Fruit fly (Drosophila melanogaster) whole organism, embryonic: ENCODE measurements around the gene CG10725.

Experiments
- ATbp ChIP-seq: fragments of 200-800 bp; sonication (Bioruptor generic); optimal IDR thresholded peaks from 2 replicates; lab custom pipeline; 2017; ENCODE audit warnings: missing biosample characterization, mild to moderate bottlenecking, missing genetic modification characterization, missing genetic modification reagents
- Atf6 ChIP-seq: fragments of 200-800 bp; sonication (Bioruptor generic); IDR thresholded peaks from 2 replicates; pipeline ENCODE4 v1.3.6; 2022; ENCODE audit warnings: missing biosample characterization, missing genetic modification characterization
- CG10267 ChIP-seq: fragments of 200-800 bp; sonication (Bioruptor generic); optimal IDR thresholded peaks from 2 replicates; lab custom pipeline; 2018; ENCODE audit warnings: missing biosample characterization, mild to moderate bottlenecking, missing genetic modification characterization, moderate library complexity
- CG10321 ChIP-seq: fragments of 200-800 bp; sonication (Bioruptor generic); IDR thresholded peaks from 2 replicates; pipeline ENCODE4 v1.3.6; 2022; ENCODE audit warnings: missing biosample characterization, missing genetic modification characterization
- CG10462 ChIP-seq: fragments of 200-800 bp; sonication (Bioruptor generic); optimal IDR thresholded peaks from 2 replicates; lab custom pipeline; 2016; ENCODE audit warnings: missing biosample characterization, missing genetic modification characterization
- CG10654 ChIP-seq: fragments of 200-800 bp; sonication (Bioruptor generic); optimal IDR thresholded peaks from 2 replicates; lab custom pipeline; 2016; ENCODE audit warnings: missing biosample characterization, missing genetic modification characterization
- CG10979 ChIP-seq: fragments of 200-800 bp; sonication (Bioruptor generic); optimal IDR thresholded peaks from 2 replicates; lab custom pipeline; 2018; ENCODE audit warnings: missing biosample characterization, mild to moderate bottlenecking, missing genetic modification characterization, moderate library complexity
- CG11456 ChIP-seq: fragments of 200-800 bp; sonication (Bioruptor generic); IDR thresholded peaks from 3 replicates; pipeline ENCODE4 v1.3.6; 2022; ENCODE audit warnings: missing biosample characterization, missing genetic modification characterization
- CG11504 ChIP-seq: fragments of 200-800 bp; sonication (Bioruptor generic); optimal IDR thresholded peaks from 3 replicates; lab custom pipeline; 2019; ENCODE audit warnings: missing biosample characterization, mild to moderate bottlenecking, missing genetic modification characterization, moderate library complexity
- CG12104 ChIP-seq: fragments of 200-800 bp; sonication (Bioruptor generic); optimal IDR thresholded peaks from 3 replicates; lab custom pipeline; 2016; ENCODE audit warnings: missing biosample characterization, missing genetic modification characterization
- CG12769 ChIP-seq: fragments of 200-800 bp; sonication (Bioruptor generic); optimal IDR thresholded peaks from 2 replicates; lab custom pipeline; 2019; ENCODE audit warnings: missing biosample characterization, mild to moderate bottlenecking, missing genetic modification characterization, moderate library complexity
- CG13624 ChIP-seq: fragments of 200-800 bp; sonication (Bioruptor generic); optimal IDR thresholded peaks from 2 replicates; lab custom pipeline; 2016; ENCODE audit warnings: missing biosample characterization, missing genetic modification characterization
- CG14710 ChIP-seq: fragments of 200-800 bp; sonication (Bioruptor generic); optimal IDR thresholded peaks from 3 replicates; lab custom pipeline; 2019; ENCODE audit warnings: missing biosample characterization, mild to moderate bottlenecking, missing genetic modification characterization, moderate library complexity
- CG1529 ChIP-seq: fragments of 200-800 bp; sonication (Bioruptor generic); optimal IDR thresholded peaks from 3 replicates; lab custom pipeline; 2018; ENCODE audit warnings: missing biosample characterization, missing genetic modification characterization
- CG16813 ChIP-seq: fragments of 200-800 bp; sonication (Bioruptor generic); IDR thresholded peaks from 3 replicates; pipeline ENCODE4 v1.3.6; 2022; ENCODE audit warnings: missing biosample characterization, missing genetic modification characterization; ENCODE audit not compliant: partially characterized antibody
- CG17612 ChIP-seq: fragments of 200-800 bp; sonication (Bioruptor generic); IDR thresholded peaks from 2 replicates; pipeline ENCODE4 v1.3.6; 2022; ENCODE audit warnings: missing biosample characterization, missing genetic modification characterization
- CG17802 ChIP-seq: fragments of 200-800 bp; sonication (Bioruptor generic); optimal IDR thresholded peaks from 2 replicates; lab custom pipeline; 2018; ENCODE audit warnings: missing biosample characterization, mild to moderate bottlenecking, missing genetic modification characterization, moderate library complexity
- CG18262 ChIP-seq: fragments of 200-800 bp; optimal IDR thresholded peaks from 3 replicates; lab custom pipeline; 2019; ENCODE audit warnings: missing biosample characterization, mild to moderate bottlenecking, missing genetic modification characterization, moderate library complexity
- CG31365 ChIP-seq: fragments of 200-800 bp; sonication (Bioruptor generic); optimal IDR thresholded peaks from 2 replicates; lab custom pipeline; 2018; ENCODE audit warnings: missing biosample characterization, mild to moderate bottlenecking, missing genetic modification characterization
- CG32767 ChIP-seq: fragments of 200-800 bp; sonication (Bioruptor generic); IDR thresholded peaks from 2 replicates; pipeline ENCODE4 v1.3.6; 2022; ENCODE audit warnings: missing biosample characterization, missing genetic modification characterization
- CG4282 ChIP-seq: fragments of 200-800 bp; sonication (Bioruptor generic); optimal IDR thresholded peaks from 2 replicates; lab custom pipeline; 2016; ENCODE audit warnings: missing biosample characterization, missing genetic modification characterization
- CG6765 ChIP-seq: fragments of 200-800 bp; sonication (Bioruptor generic); optimal IDR thresholded peaks from 3 replicates; lab custom pipeline; 2017; ENCODE audit warnings: missing biosample characterization, mild to moderate bottlenecking, missing genetic modification characterization
- CG8388 ChIP-seq: fragments of 200-800 bp; sonication (Bioruptor generic); optimal IDR thresholded peaks from 2 replicates; lab custom pipeline; 2019; ENCODE audit warnings: missing biosample characterization, mild to moderate bottlenecking, missing genetic modification characterization, moderate library complexity
- CG9727 ChIP-seq: fragments of 200-800 bp; sonication (Bioruptor generic); optimal IDR thresholded peaks from 3 replicates; lab custom pipeline; 2017; ENCODE audit warnings: missing biosample characterization, mild to moderate bottlenecking, missing genetic modification characterization
- CG9797 ChIP-seq: fragments of 200-800 bp; sonication (Bioruptor generic); optimal IDR thresholded peaks from 3 replicates; lab custom pipeline; 2018; ENCODE audit warnings: missing biosample characterization, mild to moderate bottlenecking, missing genetic modification characterization
- Camta ChIP-seq: fragments of 200-800 bp; sonication (Bioruptor generic); optimal IDR thresholded peaks from 2 replicates; lab custom pipeline; 2016; ENCODE audit warnings: missing biosample characterization, missing genetic modification characterization
- CoRest ChIP-seq: fragments of 200-800 bp; sonication (Bioruptor generic); optimal IDR thresholded peaks from 3 replicates; lab custom pipeline; 2018; ENCODE audit warnings: missing biosample characterization, mild to moderate bottlenecking, missing genetic modification characterization, moderate library complexity
- Dek ChIP-seq: fragments of 200-800 bp; sonication (Bioruptor generic); optimal IDR thresholded peaks from 3 replicates; lab custom pipeline; 2019; ENCODE audit warnings: missing biosample characterization, mild to moderate bottlenecking, missing genetic modification characterization, moderate library complexity
- HmgD ChIP-seq: fragments of 200-800 bp; sonication (Bioruptor generic); optimal IDR thresholded peaks from 3 replicates; lab custom pipeline; 2016; ENCODE audit warnings: missing biosample characterization, missing genetic modification characterization
- Hr39 ChIP-seq: fragments of >200 bp; optimal IDR thresholded peaks from 2 replicates; lab custom pipeline; 2017
- Ptx1 ChIP-seq: fragments of 200-800 bp; sonication (Bioruptor generic); IDR thresholded peaks from 2 replicates; pipeline ENCODE4 v1.3.6; 2022; ENCODE audit warnings: missing biosample characterization, missing genetic modification characterization
- Ravus ChIP-seq: fragments of 200-800 bp; sonication (Bioruptor generic); IDR thresholded peaks from 2 replicates; pipeline ENCODE4 v1.3.6; 2022; ENCODE audit warnings: missing biosample characterization, missing genetic modification characterization
- Scr ChIP-seq: fragments of 200-800 bp; sonication (Bioruptor generic); IDR thresholded peaks from 2 replicates; pipeline ENCODE4 v1.3.6; 2022; ENCODE audit warnings: missing biosample characterization, missing genetic modification characterization; ENCODE audit not compliant: partially characterized antibody
- Stat92E ChIP-seq, 3 experiments: fragments of >200 bp in 2 of 3; fragments of 200-800 bp in 1 of 3; sonication (Bioruptor generic) in 1 of 3; optimal IDR thresholded peaks; 2 replicates each; lab custom pipeline; 2017 to 2019; ENCODE audit warnings: missing biosample characterization in 3 of 3, missing genetic modification characterization in 3 of 3, mild to moderate bottlenecking in 1 of 3, moderate library complexity in 1 of 3
- ac ChIP-seq: fragments of 200-800 bp; sonication (Bioruptor generic); optimal IDR thresholded peaks from 3 replicates; lab custom pipeline; 2017; ENCODE audit warnings: missing biosample characterization, mild to moderate bottlenecking, missing genetic modification characterization
- amos ChIP-seq: fragments of 200-800 bp; sonication (Bioruptor generic); IDR thresholded peaks from 2 replicates; pipeline ENCODE4 v1.3.6; 2022; ENCODE audit warnings: missing biosample characterization, missing genetic modification characterization; ENCODE audit not compliant: partially characterized antibody
- ap ChIP-seq: fragments of 200-800 bp; sonication (Bioruptor generic); IDR thresholded peaks from 2 replicates; pipeline ENCODE4 v1.3.6; 2022; ENCODE audit warnings: missing biosample characterization, missing genetic modification characterization
- cg ChIP-seq: fragments of 200-800 bp; sonication (Bioruptor generic); optimal IDR thresholded peaks from 3 replicates; lab custom pipeline; 2019; ENCODE audit warnings: missing biosample characterization, mild to moderate bottlenecking, missing genetic modification characterization, moderate library complexity
- dmrt11E ChIP-seq: fragments of 200-800 bp; sonication (Bioruptor generic); optimal IDR thresholded peaks from 3 replicates; lab custom pipeline; 2018; ENCODE audit warnings: missing biosample characterization, mild to moderate bottlenecking, missing genetic modification characterization, moderate library complexity
- ftz-f1 ChIP-seq: fragments of 200-800 bp; sonication (Bioruptor generic); optimal IDR thresholded peaks from 2 replicates; lab custom pipeline; 2016; ENCODE audit warnings: missing biosample characterization, missing genetic modification characterization
- hkb ChIP-seq, 2 experiments: fragments of 200-800 bp in 1 of 2; fragments of >200 bp in 1 of 2; sonication (Bioruptor generic) in 1 of 2; IDR thresholded peaks in 1 of 2; optimal IDR thresholded peaks in 1 of 2; 2 replicates each; pipeline versions ENCODE4 v1.3.6 to Lab custom; 2017 to 2022; ENCODE audit warnings: missing biosample characterization in 1 of 2, missing genetic modification characterization in 1 of 2
- kni ChIP-seq: fragments of 200-800 bp; sonication (Bioruptor generic); optimal IDR thresholded peaks from 3 replicates; lab custom pipeline; 2017; ENCODE audit warnings: mild to moderate bottlenecking, missing biosample characterization, missing genetic modification reagents, missing genetic modification characterization
- knrl ChIP-seq: fragments of 200-800 bp; sonication (Bioruptor generic); IDR thresholded peaks from 3 replicates; pipeline ENCODE4 v1.3.6; 2022; ENCODE audit warnings: missing biosample characterization, missing genetic modification characterization; ENCODE audit not compliant: partially characterized antibody
- lmd ChIP-seq: fragments of 200-800 bp; sonication (Bioruptor generic); IDR thresholded peaks from 2 replicates; pipeline ENCODE4 v1.3.6; 2022; ENCODE audit warnings: missing biosample characterization, missing genetic modification characterization
- odd ChIP-seq: fragments of 200-800 bp; sonication (Bioruptor generic); optimal IDR thresholded peaks from 2 replicates; lab custom pipeline; 2017; ENCODE audit warnings: missing biosample characterization, mild to moderate bottlenecking, missing genetic modification characterization
- pum ChIP-seq: fragments of 200-800 bp; sonication (Bioruptor generic); optimal IDR thresholded peaks from 2 replicates; lab custom pipeline; 2016; ENCODE audit warnings: missing biosample characterization, missing genetic modification characterization
- seq ChIP-seq: fragments of 200-800 bp; sonication (Bioruptor generic); IDR thresholded peaks from 2 replicates; pipeline ENCODE4 v1.3.6; 2022; ENCODE audit warnings: missing biosample characterization, missing genetic modification characterization
- sim ChIP-seq: fragments of 200-800 bp; sonication (Bioruptor generic); IDR thresholded peaks from 2 replicates; pipeline ENCODE4 v1.3.6; 2022; ENCODE audit warnings: missing biosample characterization, missing genetic modification characterization
- sisA ChIP-seq: fragments of 200-800 bp; sonication (Bioruptor generic); IDR thresholded peaks from 2 replicates; pipeline ENCODE4 v1.3.6; 2022; ENCODE audit warnings: missing biosample characterization, missing genetic modification characterization

The CG10725 gene

DNA sequence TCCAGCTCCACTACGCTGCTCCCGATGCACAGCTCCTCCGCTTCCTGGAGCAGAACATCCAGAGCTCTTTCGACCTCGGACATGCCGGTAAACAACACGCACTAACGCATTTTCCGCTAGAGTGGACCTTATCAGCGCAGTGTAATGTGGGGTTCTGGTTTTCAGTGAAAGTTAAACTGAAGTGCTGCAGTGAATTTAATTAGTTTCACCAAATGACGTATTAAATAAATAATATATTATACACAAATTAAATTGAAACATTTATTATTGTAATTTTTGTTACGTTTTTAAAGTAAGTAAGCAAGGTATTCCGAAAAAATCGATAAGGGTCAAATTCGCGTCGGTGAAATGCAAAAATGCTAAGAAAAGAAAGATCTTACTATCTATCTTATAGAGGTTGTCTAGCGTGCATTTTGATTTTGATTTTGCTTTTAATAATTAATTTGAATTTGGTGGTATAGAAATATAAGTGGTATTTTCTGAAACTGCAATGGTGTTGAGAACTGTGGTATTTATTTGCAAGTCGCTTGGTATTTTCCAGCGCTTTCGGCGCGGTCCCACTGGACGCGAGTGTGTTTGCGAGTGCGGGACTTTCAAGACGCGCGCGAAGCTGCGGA, 12.5 kb downstream of the CG10725 start, which contains the start of the genes JMJD7 and CG10738 (continued):
- TF ChIP-seq CoRest = peak; percentile 20
- TF ChIP-seq pum (GFP tag; lab: Kevin White, UChicago) = no peak
- TF ChIP-seq CG1529 (GFP tag; lab: Kevin White, UChicago) = no peak
- no peak for TF ChIP-seq CG32767
- no peak for TF ChIP-seq CG4282 (GFP tag; lab: Kevin White, UChicago)
- no peak for TF ChIP-seq HmgD (GFP tag; lab: Kevin White, UChicago)
- no peak for TF ChIP-seq CG10321 (GFP tag; lab: Robert Waterston, UW)
- no peak for TF ChIP-seq knrl (GFP tag; lab: Robert Waterston, UW)
- TF ChIP-seq CG10979 (tag; lab: Kevin White, UChicago) = peak; percentile 31
- peak; percentile 63 for TF ChIP-seq Ptx1
- no peak for TF ChIP-seq amos (GFP tag; lab: Robert Waterston, UW)
- peak; percentile 15 for TF ChIP-seq CG6765 (GFP tag; lab: Kevin White, UChicago)
- peak; percentile 26; the same call in 1 of the 2 replicates for TF ChIP-seq Ravus (GFP tag; lab: Robert Waterston, UW)
- peak; percentile 26 for TF ChIP-seq CG17802 (tag; lab: Kevin White, UChicago)
- TF ChIP-seq CG13624 (GFP tag; lab: Kevin White, UChicago) = no peak
- TF ChIP-seq seq = peak; percentile 36; the same call in 1 of the 2 replicates
- peak; percentile 86 for TF ChIP-seq CG11456
- TF ChIP-seq odd (GFP tag; lab: Kevin White, UChicago) = no peak
- TF ChIP-seq Hr39 = no peak
- TF ChIP-seq sim = no peak
- peak; percentile 70; the same call in 1 of the 2 replicates for TF ChIP-seq sisA (GFP tag; lab: Robert Waterston, UW)
- TF ChIP-seq Scr (GFP tag; lab: Robert Waterston, UW) = no peak
- TF ChIP-seq Atf6 (GFP tag; lab: Robert Waterston, UW) = peak; percentile 85
- no peak for TF ChIP-seq dmrt11E (tag; lab: Kevin White, UChicago)
- peak; percentile 60 for TF ChIP-seq CG10654 (GFP tag; lab: Kevin White, UChicago)
- peak; percentile 70; the same call in 1 of the 2 replicates for TF ChIP-seq ap (GFP tag; lab: Robert Waterston, UW)
- no peak for TF ChIP-seq Stat92E (GFP tag; optimal IDR thresholded peaks at IDR 0.05; lab: Kevin White, UChicago)
- no peak for TF ChIP-seq CG16813
- TF ChIP-seq ac (GFP tag; lab: Kevin White, UChicago) = no peak
- no peak for TF ChIP-seq CG31365 (tag; lab: Kevin White, UChicago)
- TF ChIP-seq CG8388 (GFP tag; lab: Kevin White, UChicago) = no peak
- no peak for TF ChIP-seq kni
- TF ChIP-seq CG9727 = peak; percentile 63
- TF ChIP-seq CG10267 (tag; lab: Kevin White, UChicago) = peak; percentile 72
- peak; percentile 81 for TF ChIP-seq CG11504 (tag; lab: Kevin White, UChicago)
- no peak for TF ChIP-seq Camta (GFP tag; lab: Kevin White, UChicago)
- peak; percentile 55 for TF ChIP-seq ATbp (GFP tag; lab: Kevin White, UChicago)
- no peak for TF ChIP-seq hkb (optimal IDR thresholded peaks at IDR 0.05; lab: Kevin White, UChicago)
- peak; percentile 78 for TF ChIP-seq hkb (GFP tag; IDR thresholded peaks at IDR 0.05; lab: Robert Waterston, UW)
- TF ChIP-seq lmd (GFP tag; lab: Robert Waterston, UW) = peak; percentile 73
- peak; percentile 56 for TF ChIP-seq ftz-f1 (GFP tag; lab: Kevin White, UChicago)
- peak; percentile 76 for TF ChIP-seq CG9797
- TF ChIP-seq CG18262 = peak; percentile 51
- TF ChIP-seq CG12104 (GFP tag; lab: Kevin White, UChicago) = peak; percentile 43
- TF ChIP-seq CG10462 = no peak
- TF ChIP-seq CG12769 (tag; lab: Kevin White, UChicago) = no peak
- TF ChIP-seq CG14710 (tag; lab: Kevin White, UChicago) = peak; percentile 84
- no peak for TF ChIP-seq cg (GFP tag; lab: Kevin White, UChicago)
- TF ChIP-seq CG17612 (GFP tag; lab: Robert Waterston, UW) = no peak
- no peak for TF ChIP-seq Dek (tag; lab: Kevin White, UChicago)
